Worm (Caenorhabditis elegans) whole organism, L4 larva: ENCODE measurements around the gene egl-18.
A peak's percentile ranks its signal among the peaks of the same experiment; 100 is the strongest.

Experiments used
- F26F4.8 ChIP-seq: fragments of 200-800 bp; sonication (Bioruptor generic); conservative IDR thresholded peaks from 2 replicates; pipeline ENCODE4 v1.3.6; 2022; ENCODE audit warnings: missing genetic modification characterization, missing compliant biosample characterization
- F37D6.2 ChIP-seq: sonication (generic microtip); optimal IDR thresholded peaks from 2 replicates; lab custom pipeline; 2016; ENCODE audit warnings: mild to moderate bottlenecking, missing genetic modification characterization, missing compliant biosample characterization
- F49E8.2 ChIP-seq: sonication (generic microtip); optimal IDR thresholded peaks from 2 replicates; lab custom pipeline; 2016; ENCODE audit warnings: missing compliant biosample characterization, mild to moderate bottlenecking, missing genetic modification characterization, borderline replicate concordance
- Y75B8A.6 ChIP-seq: fragments of 200-800 bp; sonication (Bioruptor generic); IDR thresholded peaks from 2 replicates; pipeline ENCODE4 v1.3.6; 2022; ENCODE audit warnings: missing genetic modification reagents, missing genetic modification characterization, missing compliant biosample characterization
- ZK337.2 ChIP-seq: fragments of 200-800 bp; sonication (Bioruptor generic); IDR thresholded peaks from 2 replicates; pipeline ENCODE4 v1.3.6; 2022; ENCODE audit warnings: missing genetic modification reagents, missing genetic modification characterization, missing compliant biosample characterization
- ZK546.5 ChIP-seq, 2 experiments: sonication (generic microtip); optimal IDR thresholded peaks; 2 replicates each; lab custom pipeline; 2017; ENCODE audit warnings: missing biosample characterization in 2 of 2, missing genetic modification characterization in 2 of 2
- aha-1 ChIP-seq: fragments of 150-350 bp; peaks from one replicate; lab custom pipeline; 2014; ENCODE audit warnings: missing biosample characterization, missing genetic modification characterization
- ama-1 ChIP-seq: fragments of 150-350 bp; optimal IDR thresholded peaks from 2 replicates; lab custom pipeline; 2014; ENCODE audit warnings: inconsistent platforms, mixed read lengths
- ceh-28 ChIP-seq: fragments of 150-350 bp; optimal IDR thresholded peaks from 2 replicates; lab custom pipeline; 2014; ENCODE audit warnings: missing biosample characterization, missing genetic modification reagents, missing genetic modification characterization
- ceh-62 ChIP-seq: sonication (generic microtip); optimal IDR thresholded peaks from 2 replicates; lab custom pipeline; 2017; ENCODE audit warnings: missing biosample characterization, missing genetic modification characterization
- ceh-82 ChIP-seq: sonication (generic microtip); optimal IDR thresholded peaks from 2 replicates; lab custom pipeline; 2017; ENCODE audit warnings: missing biosample characterization, missing genetic modification characterization
- ctbp-1 ChIP-seq: fragments of 200-800 bp; sonication (Bioruptor generic); IDR thresholded peaks from 2 replicates; pipeline ENCODE4 v1.3.6; 2022; ENCODE audit warnings: missing genetic modification reagents, missing genetic modification characterization, missing compliant biosample characterization
- dmd-6 ChIP-seq: fragments of 200-800 bp; sonication (Bioruptor generic); IDR thresholded peaks from 2 replicates; pipeline ENCODE4 v1.3.6; 2022; ENCODE audit warnings: missing genetic modification reagents, missing genetic modification characterization, missing compliant biosample characterization
- dmd-8 ChIP-seq: fragments of 200-800 bp; sonication (Bioruptor generic); IDR thresholded peaks from 2 replicates; pipeline ENCODE4 v1.3.6; 2022; ENCODE audit warnings: missing genetic modification characterization, missing compliant biosample characterization
- dmd-9 ChIP-seq: fragments of 200-800 bp; sonication (Bioruptor generic); IDR thresholded peaks from 2 replicates; pipeline ENCODE4 v1.3.6; 2022; ENCODE audit warnings: missing genetic modification reagents, missing genetic modification characterization, missing compliant biosample characterization
- egl-27 ChIP-seq: sonication (generic microtip); optimal IDR thresholded peaks from 3 replicates; lab custom pipeline; 2017; ENCODE audit warnings: missing biosample characterization, missing genetic modification reagents, missing genetic modification characterization
- egl-43 ChIP-seq: fragments of 200-800 bp; sonication (Bioruptor generic); IDR thresholded peaks from 2 replicates; pipeline ENCODE4 v1.3.6; 2022; ENCODE audit warnings: missing genetic modification reagents, missing genetic modification characterization, missing compliant biosample characterization
- fos-1 ChIP-seq: fragments of 150-350 bp; optimal IDR thresholded peaks from 2 replicates; lab custom pipeline; 2014; ENCODE audit warnings: missing biosample characterization, missing genetic modification characterization
- hif-1 ChIP-seq, 2 experiments: sonication (generic microtip); optimal IDR thresholded peaks; 2 replicates each; lab custom pipeline; 2016 to 2017; ENCODE audit warnings: missing compliant biosample characterization in 2 of 2, missing genetic modification characterization in 2 of 2, missing genetic modification reagents in 2 of 2, missing genotype in 2 of 2, mild to moderate bottlenecking in 1 of 2
- hlh-30 ChIP-seq: sonication (generic microtip); optimal IDR thresholded peaks from 2 replicates; lab custom pipeline; 2017; ENCODE audit warnings: antibody characterized with exemption, mild to moderate bottlenecking, missing genetic modification characterization, missing compliant biosample characterization; ENCODE audit not compliant: insufficient read depth
- lin-1 ChIP-seq: fragments of 200-800 bp; sonication (Bioruptor generic); IDR thresholded peaks from 2 replicates; pipeline ENCODE4 v1.3.6; 2022; ENCODE audit warnings: missing genetic modification reagents, missing genetic modification characterization, missing compliant biosample characterization
- madf-5 ChIP-seq, 2 experiments: fragments of 200-800 bp; sonication (Bioruptor generic); IDR thresholded peaks; 2 replicates each; pipeline ENCODE4 v1.3.6; 2022; ENCODE audit warnings: missing compliant biosample characterization in 2 of 2, missing genetic modification characterization in 2 of 2
- madf-9 ChIP-seq: fragments of 200-800 bp; sonication (Bioruptor generic); conservative IDR thresholded peaks from 2 replicates; pipeline ENCODE4 v1.3.6; 2022; ENCODE audit warnings: missing genetic modification reagents, missing genetic modification characterization, missing compliant biosample characterization
- mep-1 ChIP-seq: fragments of 150-350 bp; sonication (generic microtip); optimal IDR thresholded peaks from 3 replicates; lab custom pipeline; 2014; ENCODE audit warnings: missing biosample characterization, missing genetic modification characterization
- mxl-2 ChIP-seq: fragments of 200-800 bp; sonication (Bioruptor generic); conservative IDR thresholded peaks from 2 replicates; pipeline ENCODE4 v1.3.6; 2022; ENCODE audit warnings: missing genetic modification reagents, missing genetic modification characterization, missing compliant biosample characterization
- nhr-111 ChIP-seq: fragments of 200-800 bp; sonication (Bioruptor generic); optimal IDR thresholded peaks from 2 replicates; lab custom pipeline; 2018; ENCODE audit warnings: mild to moderate bottlenecking, missing genetic modification characterization, missing compliant biosample characterization
- nhr-237 ChIP-seq: sonication (generic microtip); optimal IDR thresholded peaks from 2 replicates; lab custom pipeline; 2017; ENCODE audit warnings: missing biosample characterization, missing genetic modification characterization
- nhr-25 ChIP-seq: sonication (generic microtip); optimal IDR thresholded peaks from 2 replicates; lab custom pipeline; 2017; ENCODE audit warnings: missing genetic modification characterization, mild to moderate bottlenecking, missing compliant biosample characterization, antibody characterized with exemption, moderate library complexity, borderline replicate concordance; ENCODE audit not compliant: insufficient read depth
- nhr-28 ChIP-seq: fragments of 150-350 bp; optimal IDR thresholded peaks from 2 replicates; lab custom pipeline; 2014; ENCODE audit warnings: missing biosample characterization, missing genetic modification characterization
- nhr-76 ChIP-seq: fragments of 150-350 bp; optimal IDR thresholded peaks from 2 replicates; lab custom pipeline; 2014; ENCODE audit warnings: missing biosample characterization, missing genetic modification characterization
- php-3 ChIP-seq: fragments of 200-800 bp; sonication (Bioruptor generic); IDR thresholded peaks from 2 replicates; pipeline ENCODE4 v1.3.6; 2022; ENCODE audit warnings: missing genetic modification reagents, missing genetic modification characterization, missing compliant biosample characterization
- saeg-2 ChIP-seq: fragments of 200-800 bp; sonication (Bioruptor generic); IDR thresholded peaks from 2 replicates; pipeline ENCODE4 v1.3.6; 2022; ENCODE audit warnings: missing genetic modification reagents, missing genetic modification characterization, missing compliant biosample characterization
- snpc-1.2 ChIP-seq: fragments of 200-800 bp; sonication (Bioruptor generic); IDR thresholded peaks from 2 replicates; pipeline ENCODE4 v1.3.6; 2022; ENCODE audit warnings: missing genetic modification reagents, missing genetic modification characterization, missing compliant biosample characterization
- snpc-4 ChIP-seq: fragments of 150-350 bp; optimal IDR thresholded peaks from 2 replicates; lab custom pipeline; 2014; ENCODE audit warnings: missing biosample characterization, missing genetic modification characterization
- unc-62 ChIP-seq, 3 experiments: fragments of 150-350 bp in 1 of 3; sonication (generic microtip); optimal IDR thresholded peaks in 2 of 3; peaks in 1 of 3; 1 replicate in 1 of 3; 2 replicates in 2 of 3; lab custom pipeline; 2014 to 2017; ENCODE audit warnings: missing biosample characterization in 3 of 3, missing genetic modification characterization in 3 of 3, missing genetic modification reagents in 3 of 3, missing genotype in 1 of 3
- zfp-3 ChIP-seq: fragments of 200-800 bp; sonication (Bioruptor generic); conservative IDR thresholded peaks from 2 replicates; pipeline ENCODE4 v1.3.6; 2022; ENCODE audit warnings: missing genetic modification reagents, missing genetic modification characterization, missing compliant biosample characterization
- ztf-11 ChIP-seq: fragments of 150-350 bp; optimal IDR thresholded peaks from 2 replicates; lab custom pipeline; 2014; ENCODE audit warnings: missing biosample characterization, missing genetic modification characterization

Gene egl-18

ce11 chrIV:1866863-1867262 lies 35.3 kb upstream of the egl-18 start (continued):
- TF ChIP-seq madf-9 (GFP tag; lab: Robert Waterston, UW), result no peak
- no peak for TF ChIP-seq nhr-111 (GFP tag; lab: Kevin White, UChicago)
- no peak for TF ChIP-seq ctbp-1 (GFP tag; lab: Robert Waterston, UW)
- peak; percentile 4 for TF ChIP-seq hlh-30
- TF ChIP-seq ZK337.2 (GFP tag; lab: Robert Waterston, UW), result no peak
- TF ChIP-seq, all 104 proteins: peak for 6

DNA sequence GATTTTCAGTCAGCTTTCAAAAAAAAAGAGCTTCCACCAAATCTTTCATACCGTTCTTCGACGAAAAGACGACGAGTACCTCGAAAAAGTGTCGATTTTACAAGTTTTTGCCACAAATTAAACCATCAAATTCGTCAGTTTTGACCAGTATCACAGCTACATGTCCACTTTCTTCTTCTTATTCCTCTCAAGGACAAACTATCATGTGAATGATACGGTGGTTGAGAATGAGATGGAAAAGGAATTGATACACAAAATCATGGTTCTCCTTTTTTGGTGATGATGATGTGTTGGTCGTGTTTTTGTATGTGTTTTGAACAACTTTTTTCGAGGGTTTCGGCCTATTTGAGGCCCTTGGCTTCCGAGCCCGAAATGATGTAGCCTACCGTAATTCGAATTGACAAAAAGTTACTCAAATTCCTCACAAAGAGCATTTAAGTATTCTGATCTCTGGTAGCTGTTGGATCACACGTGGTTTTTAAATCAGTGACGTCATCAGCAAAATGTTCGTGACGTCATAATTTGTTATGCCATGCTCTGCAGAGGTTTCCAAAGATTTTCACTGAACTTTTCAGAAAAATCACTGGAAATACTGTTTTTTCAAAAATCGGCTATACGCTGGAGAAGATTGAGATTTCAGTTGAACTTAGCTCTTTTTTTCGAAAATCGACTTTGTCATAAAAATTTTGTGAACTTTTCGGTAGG lies 34.1 kb upstream of the egl-18 start:
- TF ChIP-seq aha-1 (tag; lab: Kevin White, UChicago), result peak; percentile 48
- no peak for TF ChIP-seq saeg-2 (GFP tag; lab: Robert Waterston, UW)
- TF ChIP-seq mep-1, result no peak
- peak; percentile 25 for TF ChIP-seq nhr-28
- TF ChIP-seq F49E8.2 (tag; lab: Kevin White, UChicago), result no peak
- TF ChIP-seq ama-1 (lab: Kevin White, UChicago), result peak; percentile 0
- peak in 1 of 2 experiments; percentile 78 for TF ChIP-seq unc-62 (GFP tag; optimal IDR thresholded peaks at IDR 0.05 in 1 of 2; lab: Kevin White, UChicago)
- TF ChIP-seq unc-62 (tag; optimal IDR thresholded peaks at IDR 0.05; lab: Kevin White, UChicago), result no peak

- TF ChIP-seq aha-1 (tag; lab: Kevin White, UChicago), result peak; percentile 43
- no peak for TF ChIP-seq ctbp-1 (GFP tag; lab: Robert Waterston, UW)
- no peak for TF ChIP-seq ztf-11
- TF ChIP-seq ZK337.2 (GFP tag; lab: Robert Waterston, UW), result no peak
- TF ChIP-seq mep-1, result peak; percentile 16
- TF ChIP-seq nhr-25 (tag; lab: Kevin White, UChicago), result peak; percentile 36
- no peak for TF ChIP-seq egl-27 (tag; lab: Kevin White, UChicago)
- TF ChIP-seq nhr-28, result no peak
- TF ChIP-seq ceh-62 (tag; lab: Kevin White, UChicago), result no peak
- TF ChIP-seq lin-1 (GFP tag; lab: Robert Waterston, UW), result no peak
- TF ChIP-seq ZK546.5 (tag; optimal IDR thresholded peaks at IDR 0.05; lab: Kevin White, UChicago), result no peak
- TF ChIP-seq dmd-6 (GFP tag; lab: Robert Waterston, UW), result no peak
- no peak for TF ChIP-seq ceh-82 (tag; lab: Kevin White, UChicago)
- TF ChIP-seq F26F4.8 (GFP tag; lab: Robert Waterston, UW), result no peak
Observed at ce11 chrIV:1868981-1869380, 33.1 kb upstream of the egl-18 start.

DNA sequence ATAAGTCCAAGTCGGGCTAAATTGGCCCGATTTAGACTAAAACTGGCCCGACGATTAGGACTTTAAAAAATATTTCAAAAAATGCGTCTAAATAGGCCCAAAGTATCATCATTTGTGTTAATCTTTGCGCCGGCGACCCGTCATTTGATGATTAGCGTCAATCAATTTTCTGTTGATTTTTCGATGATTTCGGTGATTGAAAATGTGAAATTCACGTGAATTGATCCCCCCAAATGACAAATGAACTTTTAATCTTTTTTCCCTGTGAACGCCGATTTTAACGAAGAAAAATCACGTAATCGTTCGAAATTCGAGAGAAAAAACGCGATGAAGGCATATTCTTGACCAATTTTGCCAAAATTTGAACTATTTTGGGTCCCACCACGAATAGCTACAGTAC lies 30.1 kb upstream of the egl-18 start:
- TF ChIP-seq ceh-28 (tag; lab: Kevin White, UChicago) (no peak), F37D6.2 (tag; lab: Kevin White, UChicago) (no peak), nhr-237 (no peak), aha-1 (tag; lab: Kevin White, UChicago) (peak; percentile 94), ceh-62 (tag; lab: Kevin White, UChicago) (no peak), dmd-6 (GFP tag; lab: Robert Waterston, UW) (peak; percentile 36; the same call in 1 of the 2 replicates), snpc-4 (no peak), egl-43 (GFP tag; lab: Robert Waterston, UW) (no peak), zfp-3 (GFP tag; lab: Robert Waterston, UW) (no peak), lin-1 (GFP tag; lab: Robert Waterston, UW) (no peak), snpc-1.2 (no peak), fos-1 (no peak), hif-1 (tag; optimal IDR thresholded peaks at IDR 0.05; lab: Kevin White, UChicago) (peak in 1 of 2 experiments; percentile 17), madf-5 (GFP tag; IDR thresholded peaks at IDR 0.05; lab: Robert Waterston, UW) (no peak), nhr-76 (no peak), mep-1 (no peak), dmd-9 (no peak), hlh-30 (no peak), php-3 (GFP tag; lab: Robert Waterston, UW) (no peak), unc-62 (GFP tag; optimal IDR thresholded peaks at IDR 0.05 in 1 of 2; lab: Kevin White, UChicago) (peak in 1 of 2 experiments; percentile 74), unc-62 (tag; optimal IDR thresholded peaks at IDR 0.05; lab: Kevin White, UChicago) (no peak), dmd-8 (GFP tag; lab: Robert Waterston, UW) (no peak), ztf-11 (no peak), Y75B8A.6 (GFP tag; lab: Robert Waterston, UW) (no peak), mxl-2 (GFP tag; lab: Robert Waterston, UW) (peak; percentile 86)
